Worm (Caenorhabditis elegans): ENCODE results near the gene ccdc-55.

The ccdc-55 gene

ce11 chrIII:4176109-4176596 lies 7.6 kb upstream of the ccdc-55 start, which contains the start of the genes hrde-1 and C16C10.13 (continued):
- peak; percentile 87 for TF ChIP-seq madf-3 (GFP tag; IDR thresholded peaks at IDR 0.05)
- TF ChIP-seq Y95B8A.8 (GFP tag; IDR thresholded peaks at IDR 0.05): peak; percentile 65; the same call in 1 of the 2 replicates
- peak; percentile 80 for TF ChIP-seq dpl-1 (GFP tag; optimal IDR thresholded peaks at IDR 0.05)
- TF ChIP-seq ceh-91 (GFP tag; IDR thresholded peaks at IDR 0.05): peak; percentile 95
- TF ChIP-seq snpc-3.4 (tag; optimal IDR thresholded peaks at IDR 0.05): peak; percentile 91
- TF ChIP-seq B0336.3 (GFP tag; IDR thresholded peaks at IDR 0.05): no peak
- TF ChIP-seq athp-1 (tag; optimal IDR thresholded peaks at IDR 0.05): peak; percentile 70
- no peak for TF ChIP-seq lin-35 (GFP tag; optimal IDR thresholded peaks at IDR 0.05)
- no peak for TF ChIP-seq F57A8.1 (GFP tag; optimal IDR thresholded peaks at IDR 0.05)
- TF ChIP-seq F49E8.2 (tag; optimal IDR thresholded peaks at IDR 0.05; ENCODE audit: insufficient read depth): peak; percentile 93
- TF ChIP-seq K11D2.4 (GFP tag; IDR thresholded peaks at IDR 0.05): no peak
- peak; percentile 66; the same call in 1 of the 2 replicates for TF ChIP-seq C17E4.6 (GFP tag; IDR thresholded peaks at IDR 0.05)
- peak; percentile 88 for TF ChIP-seq lin-54 (GFP tag; optimal IDR thresholded peaks at IDR 0.05)
- peak; percentile 99 for TF ChIP-seq hsf-1 (GFP tag; IDR thresholded peaks at IDR 0.05)
- no peak for TF ChIP-seq Y79H2A.3 (GFP tag; conservative IDR thresholded peaks at IDR 0.05)
- no peak for TF ChIP-seq T07F8.4 (tag; optimal IDR thresholded peaks at IDR 0.05)
- no peak for TF ChIP-seq ztf-22 (GFP tag; optimal IDR thresholded peaks at IDR 0.05)
- peak; percentile 23; the same call in 1 of the 2 replicates for TF ChIP-seq hmg-1.2 (GFP tag; IDR thresholded peaks at IDR 0.05)
- TF ChIP-seq hrde-1 (tag; optimal IDR thresholded peaks at IDR 0.05; ENCODE audit: borderline replicate concordance): peak; percentile 98
- TF ChIP-seq F55B11.4 (tag; optimal IDR thresholded peaks at IDR 0.05; ENCODE audit: borderline replicate concordance, insufficient read depth): no peak
- TF ChIP-seq ztf-18 (tag; optimal IDR thresholded peaks at IDR 0.05): peak; percentile 7
- peak; percentile 21 for TF ChIP-seq rpc-1 (optimal IDR thresholded peaks at IDR 0.05)
- no peak for TF ChIP-seq rpc-1 (tag; optimal IDR thresholded peaks at IDR 0.05)
- TF ChIP-seq unc-130 (GFP tag; optimal IDR thresholded peaks at IDR 0.05): peak; percentile 93
- TF ChIP-seq snpc-1.1 (tag; optimal IDR thresholded peaks at IDR 0.05; ENCODE audit: insufficient read depth): peak; percentile 43
- TF ChIP-seq sea-2 (GFP tag; IDR thresholded peaks at IDR 0.05): no peak
- peak; percentile 65; the same call in 1 of the 2 replicates for TF ChIP-seq ekl-4 (GFP tag; IDR thresholded peaks at IDR 0.05)
- TF ChIP-seq tbp1 (GFP tag; optimal IDR thresholded peaks at IDR 0.05): peak; percentile 49
- peak; percentile 98 for TF ChIP-seq madf-6 (GFP tag; IDR thresholded peaks at IDR 0.05)
- peak; percentile 82 for TF ChIP-seq B0019.2 (GFP tag; conservative IDR thresholded peaks at IDR 0.05)
- TF ChIP-seq F23B12.7 (tag; optimal IDR thresholded peaks at IDR 0.05; ENCODE audit: insufficient read depth): peak; percentile 14
- TF ChIP-seq dox-1 (GFP tag; IDR thresholded peaks at IDR 0.05): peak; percentile 78

- no peak for TF ChIP-seq F10E7.11 (tag; optimal IDR thresholded peaks at IDR 0.05)
- TF ChIP-seq hsf-1 (GFP tag; IDR thresholded peaks at IDR 0.05): peak; percentile 61
- TF ChIP-seq F52B5.7 (tag; optimal IDR thresholded peaks at IDR 0.05): no peak
- no peak for TF ChIP-seq ztf-3 (GFP tag; optimal IDR thresholded peaks at IDR 0.05)
- TF ChIP-seq attf-5 (GFP tag; optimal IDR thresholded peaks at IDR 0.05): no peak
- no peak for TF ChIP-seq ceh-40 (GFP tag; IDR thresholded peaks at IDR 0.05)
- TF ChIP-seq B0336.3 (GFP tag; IDR thresholded peaks at IDR 0.05): peak; percentile 22; the same call in 1 of the 2 replicates
- TF ChIP-seq dox-1 (GFP tag; IDR thresholded peaks at IDR 0.05): 0 out of 2 replicates have a peak, but pooled peaks have one; percentile 62
- no peak for TF ChIP-seq cebp-1 (GFP tag; IDR thresholded peaks at IDR 0.05)
- TF ChIP-seq cebp-1 (tag; optimal IDR thresholded peaks at IDR 0.05): peak; percentile 16
- TF ChIP-seq die-1 (tag; optimal IDR thresholded peaks at IDR 0.05): no peak
These were observed 6.9 kb upstream of the ccdc-55 start for ce11 chrIII:4175489-4175888.

All from whole organism, young adult.